Worm (Caenorhabditis elegans) whole organism, young adult: ENCODE data around the gene mig-10.

Experiments
- F55B11.4 ChIP-seq: sonication (generic microtip); optimal IDR thresholded peaks from 2 replicates; lab custom pipeline; 2016; ENCODE audit warnings: missing compliant biosample characterization, missing genetic modification characterization, borderline replicate concordance; ENCODE audit not compliant: insufficient read depth
- T07F8.4 ChIP-seq: sonication (generic microtip); optimal IDR thresholded peaks from 2 replicates; lab custom pipeline; 2016; ENCODE audit warnings: mild to moderate bottlenecking, missing genetic modification characterization, moderate library complexity, missing compliant biosample characterization
- atf-7 ChIP-seq: sonication (generic microtip); optimal IDR thresholded peaks from 2 replicates; lab custom pipeline; 2017; ENCODE audit warnings: mild to moderate bottlenecking, missing genetic modification characterization, missing compliant biosample characterization
- dox-1 ChIP-seq: fragments of 200-800 bp; sonication (Bioruptor generic); IDR thresholded peaks from 2 replicates; pipeline ENCODE4 v1.3.6; 2022; ENCODE audit warnings: missing genetic modification reagents, missing genetic modification characterization, missing compliant biosample characterization
- dpl-1 ChIP-seq: fragments of 150-350 bp; optimal IDR thresholded peaks from 2 replicates; lab custom pipeline; 2014; ENCODE audit warnings: missing biosample characterization, missing genetic modification reagents, missing genetic modification characterization
- egl-18 ChIP-seq: fragments of 200-800 bp; sonication (Bioruptor generic); IDR thresholded peaks from 2 replicates; pipeline ENCODE4 v1.3.6; 2022; ENCODE audit warnings: missing genetic modification reagents, missing genetic modification characterization, missing compliant biosample characterization
- ets-4 ChIP-seq: fragments of 200-800 bp; sonication (Bioruptor generic); optimal IDR thresholded peaks from 2 replicates; lab custom pipeline; 2018; ENCODE audit warnings: mild to moderate bottlenecking, missing genetic modification characterization, missing compliant biosample characterization
- hlh-12 ChIP-seq: sonication (generic microtip); optimal IDR thresholded peaks from 2 replicates; lab custom pipeline; 2016; ENCODE audit warnings: missing genetic modification characterization, missing compliant biosample characterization
- mcd-1 ChIP-seq: fragments of 200-800 bp; sonication (Bioruptor generic); IDR thresholded peaks from 2 replicates; pipeline ENCODE4 v1.3.6; 2022; ENCODE audit warnings: missing genetic modification reagents, missing genetic modification characterization, missing compliant biosample characterization
- sea-2 ChIP-seq: fragments of 200-800 bp; sonication (Bioruptor generic); IDR thresholded peaks from 2 replicates; pipeline ENCODE4 v1.3.6; 2022; ENCODE audit warnings: missing genetic modification characterization, missing compliant biosample characterization
- tbx-9 ChIP-seq: sonication (generic microtip); optimal IDR thresholded peaks from 2 replicates; lab custom pipeline; 2016; ENCODE audit warnings: borderline replicate concordance, missing genetic modification characterization, inconsistent platforms, missing compliant biosample characterization
- unc-130 ChIP-seq: sonication (generic microtip); optimal IDR thresholded peaks from 2 replicates; lab custom pipeline; 2016; ENCODE audit warnings: missing genetic modification reagents, missing genetic modification characterization, missing compliant biosample characterization
- unc-62 ChIP-seq: fragments of 150-350 bp; optimal IDR thresholded peaks from 2 replicates; lab custom pipeline; 2014; ENCODE audit warnings: missing biosample characterization, missing genetic modification reagents, missing genetic modification characterization
- ztf-28 ChIP-seq: fragments of 200-800 bp; sonication (Bioruptor generic); IDR thresholded peaks from 2 replicates; pipeline ENCODE4 v1.3.6; 2022; ENCODE audit warnings: missing genetic modification reagents, missing genetic modification characterization, missing compliant biosample characterization

- TF ChIP-seq hlh-12 (tag; lab: Kevin White, UChicago) (no peak), unc-130 (no peak), ztf-28 (GFP tag; lab: Robert Waterston, UW) (no peak), ets-4 (no peak), egl-18 (no peak), tbx-9 (tag; lab: Kevin White, UChicago) (no peak), atf-7 (tag; lab: Kevin White, UChicago) (no peak), F55B11.4 (no peak), mcd-1 (GFP tag; lab: Robert Waterston, UW) (no peak), dpl-1 (GFP tag; lab: Kevin White, UChicago) (no peak), dox-1 (no peak), unc-62 (GFP tag; lab: Kevin White, UChicago) (no peak), T07F8.4 (tag; lab: Kevin White, UChicago) (no peak), sea-2 (no peak)
Observed at ce11 chrIII:8305816-8306215, 26.9 kb downstream of the mig-10 start.
